Worm (Caenorhabditis elegans) whole organism, L1 larva: ENCODE results near the gene nhr-52.
"Not testable (repeated sequence)": the region's sequence is repeated elsewhere in the genome, so short reads cannot be mapped to it uniquely, and the experiment has no call there.

Source experiments
- C04F5.9 ChIP-seq: sonication (generic microtip); optimal IDR thresholded peaks from 2 replicates; lab custom pipeline; 2016; ENCODE audit warnings: missing genetic modification characterization, missing compliant biosample characterization
- C34B4.2 ChIP-seq: sonication (generic microtip); optimal IDR thresholded peaks from 2 replicates; lab custom pipeline; 2017; ENCODE audit warnings: mild to moderate bottlenecking, missing genetic modification characterization, missing compliant biosample characterization
- Y116A8C.19 ChIP-seq: sonication (generic microtip); optimal IDR thresholded peaks from 2 replicates; lab custom pipeline; 2016; ENCODE audit warnings: missing compliant biosample characterization, missing genetic modification characterization, borderline replicate concordance
- aha-1 ChIP-seq: fragments of 150-350 bp; optimal IDR thresholded peaks from 2 replicates; lab custom pipeline; 2014; ENCODE audit warnings: missing biosample characterization, missing genetic modification characterization
- alr-1 ChIP-seq: fragments of 200-800 bp; sonication (Bioruptor generic); optimal IDR thresholded peaks from 2 replicates; lab custom pipeline; 2018; ENCODE audit warnings: borderline replicate concordance, mild to moderate bottlenecking, missing genetic modification characterization, missing compliant biosample characterization
- aly-2 ChIP-seq: fragments of 150-350 bp; optimal IDR thresholded peaks from 2 replicates; lab custom pipeline; 2014; ENCODE audit warnings: missing biosample characterization, missing genetic modification characterization
- blmp-1 ChIP-seq: fragments of 150-350 bp; optimal IDR thresholded peaks from 2 replicates; lab custom pipeline; 2014; ENCODE audit warnings: missing biosample characterization, missing genetic modification characterization
- ceh-8 ChIP-seq: fragments of 200-800 bp; sonication (Bioruptor generic); optimal IDR thresholded peaks from 2 replicates; lab custom pipeline; 2018; ENCODE audit warnings: mild to moderate bottlenecking, missing genetic modification characterization, moderate library complexity, missing compliant biosample characterization
- ceh-88 ChIP-seq: fragments of 200-800 bp; sonication (Bioruptor generic); IDR thresholded peaks from 2 replicates; pipeline ENCODE4 v1.3.6; 2022; ENCODE audit warnings: missing genetic modification characterization, missing compliant biosample characterization
- dsc-1 ChIP-seq: sonication (generic microtip); optimal IDR thresholded peaks from 2 replicates; lab custom pipeline; 2016; ENCODE audit warnings: mild to moderate bottlenecking, missing genetic modification characterization, missing compliant biosample characterization
- efl-1 ChIP-seq, 4 experiments: fragments of 150-350 bp; optimal IDR thresholded peaks in 3 of 4; peaks in 1 of 4; 1 replicate in 1 of 4; 2 replicates in 3 of 4; lab custom pipeline; 2014; ENCODE audit warnings: missing biosample characterization in 2 of 4, missing genetic modification characterization in 2 of 4, missing genetic modification reagents in 2 of 4
- fkh-4 ChIP-seq: sonication (generic microtip); optimal IDR thresholded peaks from 2 replicates; lab custom pipeline; 2016; ENCODE audit warnings: missing compliant biosample characterization, missing genetic modification characterization, borderline replicate concordance
- fkh-8 ChIP-seq: sonication (generic microtip); optimal IDR thresholded peaks from 2 replicates; lab custom pipeline; 2016; ENCODE audit warnings: mild to moderate bottlenecking, missing genetic modification characterization, missing compliant biosample characterization
- grh-1 ChIP-seq: fragments of 200-800 bp; sonication (Bioruptor generic); IDR thresholded peaks from 2 replicates; pipeline ENCODE4 v1.3.6; 2022; ENCODE audit warnings: missing genetic modification reagents, missing genetic modification characterization, missing compliant biosample characterization
- hlh-17 ChIP-seq: fragments of 200-800 bp; sonication (Bioruptor generic); optimal IDR thresholded peaks from 2 replicates; lab custom pipeline; 2018; ENCODE audit warnings: missing genetic modification characterization, mild to moderate bottlenecking, missing compliant biosample characterization, moderate library complexity, borderline replicate concordance
- hpl-2 ChIP-seq: fragments of 150-350 bp; optimal IDR thresholded peaks from 2 replicates; lab custom pipeline; 2014; ENCODE audit warnings: missing biosample characterization, missing genetic modification reagents, missing genetic modification characterization
- lin-14 ChIP-seq: fragments of 200-800 bp; sonication (Bioruptor generic); optimal IDR thresholded peaks from 2 replicates; lab custom pipeline; 2018; ENCODE audit warnings: mild to moderate bottlenecking, missing genetic modification characterization, moderate library complexity, missing compliant biosample characterization
- lin-15B ChIP-seq: fragments of 150-350 bp; sonication (generic microtip); optimal IDR thresholded peaks from 3 replicates; lab custom pipeline; 2014; ENCODE audit warnings: missing biosample characterization, missing genetic modification characterization
- lin-39 ChIP-seq: fragments of 150-350 bp; optimal IDR thresholded peaks from 2 replicates; lab custom pipeline; 2014; ENCODE audit warnings: missing biosample characterization, missing genetic modification reagents, missing genetic modification characterization
- lsy-2 ChIP-seq, 2 experiments: fragments of 150-350 bp; optimal IDR thresholded peaks; 2 replicates each; lab custom pipeline; 2014; ENCODE audit warnings: missing biosample characterization in 2 of 2, missing genetic modification characterization in 2 of 2
- mep-1 ChIP-seq: fragments of 150-350 bp; optimal IDR thresholded peaks from 2 replicates; lab custom pipeline; 2014; ENCODE audit warnings: missing biosample characterization, missing genetic modification characterization
- nhr-19 ChIP-seq: fragments of 200-800 bp; sonication (Bioruptor generic); conservative IDR thresholded peaks from 2 replicates; pipeline ENCODE4 v1.3.6; 2022; ENCODE audit warnings: missing genetic modification characterization, missing compliant biosample characterization
- nhr-20 ChIP-seq: sonication (generic microtip); optimal IDR thresholded peaks from 2 replicates; lab custom pipeline; 2016; ENCODE audit warnings: mild to moderate bottlenecking, missing genetic modification characterization, missing compliant biosample characterization
- nhr-237 ChIP-seq: fragments of 150-350 bp; optimal IDR thresholded peaks from 2 replicates; lab custom pipeline; 2014; ENCODE audit warnings: missing biosample characterization, missing genetic modification characterization
- nhr-47 ChIP-seq: sonication (generic microtip); optimal IDR thresholded peaks from 2 replicates; lab custom pipeline; 2016; ENCODE audit warnings: mild to moderate bottlenecking, missing genetic modification characterization, moderate library complexity, missing compliant biosample characterization
- nhr-71 ChIP-seq: sonication (generic microtip); optimal IDR thresholded peaks from 2 replicates; lab custom pipeline; 2016; ENCODE audit warnings: mild to moderate bottlenecking, missing genetic modification characterization, moderate library complexity, missing compliant biosample characterization
- nhr-85 ChIP-seq: sonication (generic microtip); peaks from one replicate; lab custom pipeline; 2016; ENCODE audit warnings: missing genetic modification characterization, inconsistent platforms, missing compliant biosample characterization
- pax-3 ChIP-seq: fragments of 200-800 bp; sonication (Bioruptor generic); optimal IDR thresholded peaks from 2 replicates; lab custom pipeline; 2018; ENCODE audit warnings: mild to moderate bottlenecking, missing genetic modification characterization, moderate library complexity, missing compliant biosample characterization
- skn-1 ChIP-seq: fragments of 150-350 bp; optimal IDR thresholded peaks from 2 replicates; lab custom pipeline; 2014; ENCODE audit warnings: missing biosample characterization, missing genetic modification characterization
- sox-4 ChIP-seq: sonication (generic microtip); optimal IDR thresholded peaks from 2 replicates; lab custom pipeline; 2016; ENCODE audit warnings: missing genetic modification characterization, missing compliant biosample characterization
- sptf-1 ChIP-seq: fragments of 150-350 bp; optimal IDR thresholded peaks from 2 replicates; lab custom pipeline; 2014; ENCODE audit warnings: missing biosample characterization, missing genetic modification characterization
- tbx-2 ChIP-seq: sonication (generic microtip); optimal IDR thresholded peaks from 2 replicates; lab custom pipeline; 2016; ENCODE audit warnings: missing genetic modification characterization, missing compliant biosample characterization
- tlp-1 ChIP-seq: fragments of 150-350 bp; optimal IDR thresholded peaks from 2 replicates; lab custom pipeline; 2014; ENCODE audit warnings: missing biosample characterization, missing genetic modification characterization
- unc-130 ChIP-seq: fragments of 150-350 bp; optimal IDR thresholded peaks from 2 replicates; lab custom pipeline; 2017; ENCODE audit warnings: missing biosample characterization, missing genetic modification characterization, inconsistent platforms
- unc-30 ChIP-seq: sonication (generic microtip); optimal IDR thresholded peaks from 2 replicates; lab custom pipeline; 2017; ENCODE audit warnings: missing biosample characterization, missing genetic modification characterization
- unc-98 ChIP-seq: fragments of 200-800 bp; sonication (Bioruptor generic); IDR thresholded peaks from 2 replicates; pipeline ENCODE4 v1.3.6; 2022; ENCODE audit warnings: missing genetic modification characterization, missing compliant biosample characterization
- xbp-1 ChIP-seq: sonication (generic microtip); optimal IDR thresholded peaks from 2 replicates; lab custom pipeline; 2016; ENCODE audit warnings: missing genetic modification characterization, missing compliant biosample characterization
- zag-1 ChIP-seq: fragments of 150-350 bp; optimal IDR thresholded peaks from 2 replicates; lab custom pipeline; 2014; ENCODE audit warnings: missing biosample characterization, missing genetic modification characterization

nhr-52 gene

ce11 chrV:15668200-15668599 is 9.1 kb upstream of the nhr-52 start, which contains the start of gene F53E4.1:
Gene F53E4.1 (minus strand): TSS chrV:15668300.
- TF ChIP-seq hlh-17 (GFP tag; lab: Kevin White, UChicago); lin-14; tbx-2: not testable (repeated sequence)

- no peak for TF ChIP-seq C34B4.2 (tag; lab: Kevin White, UChicago)
- TF ChIP-seq hlh-17 (GFP tag; lab: Kevin White, UChicago), result no peak
- no peak for TF ChIP-seq aha-1 (tag; lab: Kevin White, UChicago)
- TF ChIP-seq nhr-237 (tag; lab: Kevin White, UChicago), result no peak
- TF ChIP-seq efl-1 (optimal IDR thresholded peaks at IDR 0.05; lab: Kevin White, UChicago), result no peak
- TF ChIP-seq efl-1 (GFP tag; optimal IDR thresholded peaks at IDR 0.05 in 1 of 2; lab: Kevin White, UChicago), result no peak
- TF ChIP-seq lin-39 (tag; lab: Kevin White, UChicago), result no peak
These were observed 8.5 kb upstream of the nhr-52 start, which contains the start of gene K06B4.4 for ce11 chrV:15668870-15669269. Gene K06B4.4 (plus strand): TSS chrV:15669170.

- TF ChIP-seq hlh-17 (GFP tag; lab: Kevin White, UChicago); hpl-2 (GFP tag; lab: Kevin White, UChicago); grh-1: not testable (repeated sequence)
- TF ChIP-seq, all 84 proteins: peak for 0; not testable (repeated sequence) for 84
These were observed 7.2 kb upstream of the nhr-52 start, which contains the start of gene K06B4.15 for ce11 chrV:15670139-15670538. Gene K06B4.15 (plus strand): TSS chrV:15670439.

- TF ChIP-seq zag-1 (tag; lab: Kevin White, UChicago), result no peak
- no peak for TF ChIP-seq mep-1
- TF ChIP-seq skn-1 (tag; lab: Kevin White, UChicago), result no peak
- TF ChIP-seq aly-2 (tag; lab: Kevin White, UChicago), result no peak
- no peak for TF ChIP-seq fkh-4
- TF ChIP-seq unc-98 (GFP tag; lab: Robert Waterston, UW), result no peak
- no peak for TF ChIP-seq nhr-20 (tag; lab: Kevin White, UChicago)
- TF ChIP-seq lin-15B (tag; lab: Kevin White, UChicago), result no peak
These were observed 3.6 kb upstream of the nhr-52 start, which contains the start of gene nhr-51 for ce11 chrV:15673707-15674106. Gene nhr-51 (plus strand): TSS chrV:15674007.

- TF ChIP-seq sptf-1, result no peak
- no peak for TF ChIP-seq lsy-2 (tag; optimal IDR thresholded peaks at IDR 0.05; lab: Kevin White, UChicago)
- TF ChIP-seq nhr-19 (GFP tag; lab: Robert Waterston, UW), result no peak
These were observed 2.4 kb upstream of the nhr-52 start for ce11 chrV:15674899-15675298.

- TF ChIP-seq ceh-88 (GFP tag; lab: Robert Waterston, UW), result no peak
- peak; percentile 66 for TF ChIP-seq fkh-8
- peak; percentile 24 for TF ChIP-seq fkh-4
- peak; percentile 58 for TF ChIP-seq sox-4 (tag; lab: Kevin White, UChicago)
- no peak for TF ChIP-seq lin-14
- TF ChIP-seq tlp-1 (tag; lab: Kevin White, UChicago), result no peak
- TF ChIP-seq nhr-47 (tag; lab: Kevin White, UChicago), result peak; percentile 49
- peak; percentile 98 for TF ChIP-seq dsc-1 (tag; lab: Kevin White, UChicago)
- TF ChIP-seq nhr-71, result peak; percentile 17
- TF ChIP-seq pax-3 (tag; lab: Kevin White, UChicago), result peak; percentile 80
- no peak for TF ChIP-seq tbx-2
These were observed 8.3 kb downstream of the nhr-52 start, which contains the start of gene nhr-196 for ce11 chrV:15685599-15685998. Gene nhr-196 (plus strand): TSS chrV:15685716.

ce11 chrV:15687660-15688059 is 10.3 kb downstream of the nhr-52 start, which contains the start of gene nhr-197:
Gene nhr-197 (plus strand): TSS chrV:15687960.
- TF ChIP-seq alr-1 (tag; lab: Kevin White, UChicago), result no peak
- TF ChIP-seq Y116A8C.19, result no peak
- no peak for TF ChIP-seq lsy-2 (tag; optimal IDR thresholded peaks at IDR 0.05; lab: Kevin White, UChicago)
- TF ChIP-seq lin-15B (tag; lab: Kevin White, UChicago), result no peak
- TF ChIP-seq unc-130 (tag; lab: Kevin White, UChicago), result no peak
- TF ChIP-seq C04F5.9 (tag; lab: Kevin White, UChicago), result no peak
- no peak for TF ChIP-seq nhr-47 (tag; lab: Kevin White, UChicago)
- TF ChIP-seq blmp-1 (tag; lab: Kevin White, UChicago), result no peak
- no peak for TF ChIP-seq xbp-1 (tag; lab: Kevin White, UChicago)
- no peak for TF ChIP-seq ceh-8 (GFP tag; lab: Kevin White, UChicago)
- no peak for TF ChIP-seq nhr-85 (tag; lab: Kevin White, UChicago)
- TF ChIP-seq unc-30, result no peak
